Worm (Caenorhabditis elegans): ENCODE data around the gene T26G10.3.

DNA sequence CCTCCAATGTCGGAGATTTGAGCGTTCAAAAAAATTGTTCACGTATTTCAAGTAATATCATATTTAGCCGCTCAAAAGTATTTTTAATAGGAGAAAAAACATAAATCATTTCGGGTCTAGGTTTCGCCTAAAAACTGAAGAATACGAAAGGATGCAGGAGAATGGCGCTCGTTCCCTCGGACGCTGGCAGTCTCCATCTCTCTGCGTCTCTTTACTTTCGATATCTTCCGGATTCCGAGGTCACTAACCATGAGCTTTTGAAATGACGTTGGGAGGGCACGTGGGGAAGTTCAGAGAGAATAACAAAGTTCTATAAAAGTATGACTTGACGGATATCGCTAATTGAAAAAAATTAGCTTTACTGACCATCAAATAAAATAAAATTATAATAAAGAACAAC, 22.3 kb downstream of the T26G10.3 start:
- no peak for TF ChIP-seq T22C8.4 (GFP tag; IDR thresholded peaks at IDR 0.05)
- no peak for TF ChIP-seq ztf-23 (GFP tag; IDR thresholded peaks at IDR 0.05)
- TF ChIP-seq flt-1 (GFP tag; IDR thresholded peaks at IDR 0.05), result no peak
- TF ChIP-seq ref-1 (GFP tag; conservative IDR thresholded peaks at IDR 0.05), result no peak
- TF ChIP-seq ztf-29 (GFP tag; IDR thresholded peaks at IDR 0.05), result no peak
- TF ChIP-seq cog-1 (tag; optimal IDR thresholded peaks at IDR 0.05), result no peak
- no peak for TF ChIP-seq med-1 (GFP tag; optimal IDR thresholded peaks at IDR 0.05; ENCODE audit: insufficient read depth)
- TF ChIP-seq tab-1 (GFP tag; IDR thresholded peaks at IDR 0.05), result no peak
